Worm (Caenorhabditis elegans) whole organism, early embryonic: ENCODE results near the gene F59D12.5.

Experiments
- B0310.2 ChIP-seq: sonication (generic microtip); optimal IDR thresholded peaks from 2 replicates; lab custom pipeline; 2016; ENCODE audit warnings: mild to moderate bottlenecking, missing genetic modification characterization, missing compliant biosample characterization
- F13C5.2 ChIP-seq: sonication (generic microtip); optimal IDR thresholded peaks from 2 replicates; lab custom pipeline; 2017; ENCODE audit warnings: mild to moderate bottlenecking, missing genetic modification characterization, inconsistent platforms, missing compliant biosample characterization
- aly-1 ChIP-seq: sonication (generic microtip); optimal IDR thresholded peaks from 2 replicates; lab custom pipeline; 2016; ENCODE audit warnings: missing genetic modification characterization, missing compliant biosample characterization
- ama-1 ChIP-seq: fragments of 150-350 bp; optimal IDR thresholded peaks from 2 replicates; lab custom pipeline; 2014
- ceh-13 ChIP-seq: fragments of 200-800 bp; sonication (Bioruptor generic); optimal IDR thresholded peaks from 2 replicates; lab custom pipeline; 2018; ENCODE audit warnings: mild to moderate bottlenecking, missing genetic modification characterization, missing compliant biosample characterization
- ceh-36 ChIP-seq: sonication (generic microtip); optimal IDR thresholded peaks from 2 replicates; lab custom pipeline; 2016; ENCODE audit warnings: missing genetic modification characterization, inconsistent platforms, missing compliant biosample characterization
- ets-7 ChIP-seq: sonication (generic microtip); optimal IDR thresholded peaks from 2 replicates; lab custom pipeline; 2016; ENCODE audit warnings: missing genotype, missing genetic modification characterization, missing compliant biosample characterization
- flt-1 ChIP-seq: fragments of 200-800 bp; sonication (Bioruptor generic); IDR thresholded peaks from 2 replicates; pipeline ENCODE4 v1.3.6; 2022; ENCODE audit warnings: missing genetic modification characterization, missing compliant biosample characterization
- hmbx-1 ChIP-seq: sonication (generic microtip); optimal IDR thresholded peaks from 2 replicates; lab custom pipeline; 2016; ENCODE audit warnings: mild to moderate bottlenecking, missing genetic modification characterization, missing compliant biosample characterization
- hmg-4 ChIP-seq: fragments of 200-800 bp; sonication (Bioruptor generic); optimal IDR thresholded peaks from 2 replicates; lab custom pipeline; 2018; ENCODE audit warnings: mild to moderate bottlenecking, missing genetic modification characterization, missing compliant biosample characterization
- hnd-1 ChIP-seq: sonication (generic microtip); optimal IDR thresholded peaks from 2 replicates; lab custom pipeline; 2016; ENCODE audit warnings: missing genetic modification characterization, missing compliant biosample characterization
- pes-1 ChIP-seq: fragments of 200-800 bp; sonication (Bioruptor generic); IDR thresholded peaks from 2 replicates; pipeline ENCODE4 v1.3.6; 2022; ENCODE audit warnings: missing genetic modification reagents, missing genetic modification characterization, missing compliant biosample characterization
- scrt-1 ChIP-seq: fragments of 200-800 bp; sonication (Bioruptor generic); IDR thresholded peaks from 2 replicates; pipeline ENCODE4 v1.3.6; 2022; ENCODE audit warnings: missing genetic modification characterization, missing compliant biosample characterization
- sea-1 ChIP-seq: fragments of 200-800 bp; sonication (Bioruptor generic); conservative IDR thresholded peaks from 2 replicates; pipeline ENCODE4 v1.3.6; 2022; ENCODE audit warnings: missing genetic modification characterization, missing compliant biosample characterization
- tbx-11 ChIP-seq: fragments of 200-800 bp; sonication (Bioruptor generic); IDR thresholded peaks from 2 replicates; pipeline ENCODE4 v1.3.6; 2022; ENCODE audit warnings: missing genetic modification characterization, missing compliant biosample characterization
- tbx-37 ChIP-seq: fragments of 200-800 bp; sonication (Bioruptor generic); conservative IDR thresholded peaks from 2 replicates; pipeline ENCODE4 v1.3.6; 2022; ENCODE audit warnings: missing genetic modification reagents, missing genetic modification characterization, missing compliant biosample characterization
- tra-4 ChIP-seq: sonication (generic microtip); optimal IDR thresholded peaks from 2 replicates; lab custom pipeline; 2017; ENCODE audit warnings: missing genetic modification characterization, missing compliant biosample characterization

The F59D12.5 gene

DNA sequence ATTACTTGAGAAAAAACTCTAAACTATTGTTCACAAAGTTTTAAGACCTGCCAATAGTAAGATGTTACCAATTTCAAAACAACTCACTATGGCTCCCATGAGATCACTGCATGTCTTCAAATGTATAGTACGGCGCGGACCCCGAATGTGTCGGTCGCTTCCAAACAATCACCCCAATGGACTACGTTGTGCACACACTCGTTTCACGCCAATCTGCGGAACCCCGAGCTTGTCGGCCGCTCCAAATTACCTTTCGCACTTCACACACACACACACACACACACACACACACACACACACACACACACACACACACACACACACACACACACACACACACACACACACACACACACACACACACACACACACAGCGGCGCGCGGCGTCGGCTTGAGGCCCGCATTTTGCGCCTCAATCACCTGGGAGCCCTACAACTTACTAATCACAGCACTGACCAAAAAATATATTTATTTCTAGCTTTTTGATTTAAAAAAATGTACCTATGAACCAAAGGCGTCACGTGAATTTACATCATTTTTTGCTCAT, 21.0 kb upstream of the F59D12.5 start:
- TF ChIP-seq scrt-1 (GFP tag; lab: Robert Waterston, UW) (no peak), hnd-1 (tag; lab: Kevin White, UChicago) (no peak), pes-1 (GFP tag; lab: Robert Waterston, UW) (no peak)

DNA sequence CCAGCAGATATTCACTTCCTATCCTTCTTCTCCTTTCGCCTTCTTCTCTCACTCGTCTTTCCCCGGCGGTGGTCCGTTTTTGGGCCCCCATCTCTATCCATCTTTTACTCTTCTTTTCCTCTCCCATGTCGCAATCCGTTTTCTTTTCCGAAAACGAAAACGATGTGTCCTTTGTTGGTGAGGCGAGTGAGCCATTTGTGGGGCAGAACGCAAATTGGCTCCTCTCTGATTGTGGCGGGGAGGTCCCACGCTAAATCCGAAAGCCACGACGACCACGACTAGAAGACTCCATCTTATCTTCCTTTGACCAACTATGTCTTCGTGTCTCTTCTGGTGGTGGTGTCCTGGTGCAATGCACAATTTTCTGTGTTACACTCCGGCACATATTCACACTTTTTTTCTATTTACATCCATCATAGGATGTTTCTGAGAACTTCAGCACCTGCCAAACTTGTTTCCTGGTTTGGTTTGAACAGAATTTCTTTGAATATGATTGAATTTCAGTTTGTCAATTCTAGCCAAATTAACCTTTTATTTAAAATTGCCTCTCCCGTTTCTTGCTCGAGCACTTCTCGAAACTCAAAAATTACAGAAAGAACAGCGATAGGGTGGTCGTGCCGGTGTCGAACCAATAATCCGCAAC, 19.1 kb upstream of the F59D12.5 start, which contains the start of gene pcdr-1:
TSS of gene pcdr-1 (plus strand) at position 593 of the 643 bp plus-strand sequence.
- TF ChIP-seq aly-1 (no peak), tbx-11 (GFP tag; lab: Robert Waterston, UW) (no peak), hmbx-1 (tag; lab: Kevin White, UChicago) (no peak), tra-4 (no peak), ceh-13 (no peak), tbx-37 (GFP tag; lab: Robert Waterston, UW) (no peak), pes-1 (GFP tag; lab: Robert Waterston, UW) (no peak), ets-7 (tag; lab: Kevin White, UChicago) (no peak), hmg-4 (GFP tag; lab: Kevin White, UChicago) (no peak), scrt-1 (GFP tag; lab: Robert Waterston, UW) (no peak)

- no peak for TF ChIP-seq tbx-11 (GFP tag; lab: Robert Waterston, UW)
- no peak for TF ChIP-seq ama-1 (lab: Kevin White, UChicago)
- no peak for TF ChIP-seq hmg-4 (GFP tag; lab: Kevin White, UChicago)
- no peak for TF ChIP-seq tra-4
- TF ChIP-seq pes-1 (GFP tag; lab: Robert Waterston, UW) = no peak
- TF ChIP-seq ets-7 (tag; lab: Kevin White, UChicago) = no peak
- TF ChIP-seq hmbx-1 (tag; lab: Kevin White, UChicago) = no peak
- no peak for TF ChIP-seq aly-1
- no peak for TF ChIP-seq flt-1
- TF ChIP-seq tbx-37 (GFP tag; lab: Robert Waterston, UW) = no peak
- no peak for TF ChIP-seq sea-1
- TF ChIP-seq ceh-13 = no peak
- TF ChIP-seq ceh-36 (tag; lab: Kevin White, UChicago) = no peak
- TF ChIP-seq F13C5.2 (tag; lab: Kevin White, UChicago) = no peak
- TF ChIP-seq B0310.2 (tag; lab: Kevin White, UChicago) = no peak
- TF ChIP-seq scrt-1 (GFP tag; lab: Robert Waterston, UW) = no peak
- no peak for TF ChIP-seq hnd-1 (tag; lab: Kevin White, UChicago)
Measured at ce11 chrX:15663740-15664139, 16.6 kb upstream of the F59D12.5 start.

- no peak for TF ChIP-seq ceh-36 (tag; lab: Kevin White, UChicago)
- no peak for TF ChIP-seq ets-7 (tag; lab: Kevin White, UChicago)
- TF ChIP-seq flt-1 = no peak
- TF ChIP-seq sea-1 = no peak
- TF ChIP-seq B0310.2 (tag; lab: Kevin White, UChicago) = no peak
- no peak for TF ChIP-seq hmg-4 (GFP tag; lab: Kevin White, UChicago)
- TF ChIP-seq pes-1 (GFP tag; lab: Robert Waterston, UW) = no peak
- no peak for TF ChIP-seq tbx-37 (GFP tag; lab: Robert Waterston, UW)
- no peak for TF ChIP-seq hnd-1 (tag; lab: Kevin White, UChicago)
- no peak for TF ChIP-seq scrt-1 (GFP tag; lab: Robert Waterston, UW)
- TF ChIP-seq F13C5.2 (tag; lab: Kevin White, UChicago) = no peak
- TF ChIP-seq tra-4 = no peak
- TF ChIP-seq ama-1 (lab: Kevin White, UChicago) = no peak
- TF ChIP-seq ceh-13 = no peak
- no peak for TF ChIP-seq tbx-11 (GFP tag; lab: Robert Waterston, UW)
Measured at ce11 chrX:15659561-15659960, 12.4 kb upstream of the F59D12.5 start.

DNA sequence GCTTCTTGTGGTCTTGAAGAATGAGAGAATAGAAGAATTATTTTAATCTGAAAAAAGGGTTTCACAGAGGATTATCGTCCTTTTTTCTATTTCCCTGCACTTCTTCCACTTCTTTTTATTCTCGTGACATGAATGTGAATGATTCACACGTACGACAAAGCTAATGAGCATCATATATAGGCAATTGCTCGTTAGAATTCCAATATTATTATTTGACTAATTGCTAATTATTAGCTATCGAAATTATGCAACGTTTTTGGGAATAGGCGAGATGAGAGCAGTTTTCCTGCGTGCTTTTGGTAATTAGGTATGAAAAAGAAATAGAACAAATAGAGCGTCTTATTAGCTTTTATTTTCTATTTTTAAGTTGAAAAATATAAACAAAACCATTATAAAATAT, 10.6 kb upstream of the F59D12.5 start:
- TF ChIP-seq sea-1 = no peak
- TF ChIP-seq ceh-13 = no peak
- TF ChIP-seq tbx-37 (GFP tag; lab: Robert Waterston, UW) = no peak
- no peak for TF ChIP-seq F13C5.2 (tag; lab: Kevin White, UChicago)
- TF ChIP-seq ets-7 (tag; lab: Kevin White, UChicago) = no peak
- no peak for TF ChIP-seq ceh-36 (tag; lab: Kevin White, UChicago)
- TF ChIP-seq tbx-11 (GFP tag; lab: Robert Waterston, UW) = no peak
- TF ChIP-seq aly-1 = no peak

ce11 chrX:15655623-15656022, 8.5 kb upstream of the F59D12.5 start:
- TF ChIP-seq flt-1 = no peak
- TF ChIP-seq hmg-4 (GFP tag; lab: Kevin White, UChicago) = no peak
- TF ChIP-seq tbx-11 (GFP tag; lab: Robert Waterston, UW) = no peak

ce11 chrX:15654969-15655368, 7.8 kb upstream of the F59D12.5 start:
- TF ChIP-seq pes-1 (GFP tag; lab: Robert Waterston, UW) = no peak
- TF ChIP-seq tra-4 = no peak
- TF ChIP-seq ets-7 (tag; lab: Kevin White, UChicago) = no peak
- no peak for TF ChIP-seq aly-1
- TF ChIP-seq tbx-37 (GFP tag; lab: Robert Waterston, UW) = no peak
- no peak for TF ChIP-seq scrt-1 (GFP tag; lab: Robert Waterston, UW)
- TF ChIP-seq ama-1 (lab: Kevin White, UChicago) = no peak
- TF ChIP-seq ceh-36 (tag; lab: Kevin White, UChicago) = no peak
- no peak for TF ChIP-seq B0310.2 (tag; lab: Kevin White, UChicago)
- no peak for TF ChIP-seq hnd-1 (tag; lab: Kevin White, UChicago)
- no peak for TF ChIP-seq hmg-4 (GFP tag; lab: Kevin White, UChicago)
- no peak for TF ChIP-seq hmbx-1 (tag; lab: Kevin White, UChicago)
- no peak for TF ChIP-seq sea-1
- no peak for TF ChIP-seq F13C5.2 (tag; lab: Kevin White, UChicago)
- no peak for TF ChIP-seq flt-1
- TF ChIP-seq tbx-11 (GFP tag; lab: Robert Waterston, UW) = no peak
- TF ChIP-seq ceh-13 = no peak
